Worm (Caenorhabditis elegans): ENCODE results near the gene ZK418.2.

The ZK418.2 gene

DNA sequence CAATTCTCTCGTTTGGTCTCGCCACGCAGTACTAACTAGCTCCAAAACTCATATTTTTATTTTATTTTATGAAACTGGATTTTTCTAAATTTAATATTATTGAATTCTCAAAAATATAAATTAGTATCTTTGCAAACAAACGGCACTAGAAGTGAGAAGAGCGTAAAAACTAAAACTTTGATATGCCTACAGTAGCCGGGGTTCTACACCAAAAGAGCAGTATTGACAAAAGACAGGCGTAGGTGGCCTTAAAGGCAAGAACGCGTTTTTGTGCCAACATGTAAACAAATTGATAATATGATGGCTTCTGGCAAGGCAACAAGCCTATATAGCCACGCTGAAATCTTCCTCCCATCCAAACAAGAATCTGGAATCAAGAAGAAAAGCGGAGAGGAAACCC is 28.6 kb upstream of the ZK418.2 start, which contains the start of gene R01H2.1:
Gene R01H2.1, plus strand, starts transcription at position 301 of the 400 bp plus-strand sequence.
- TF ChIP-seq ceh-6 (GFP tag; optimal IDR thresholded peaks at IDR 0.05) (no peak), ttx-3 (tag; optimal IDR thresholded peaks at IDR 0.05) (no peak), elt-2 (tag; optimal IDR thresholded peaks at IDR 0.05) (no peak), T23F11.4 (GFP tag; optimal IDR thresholded peaks at IDR 0.05) (no peak), unc-86 (tag; optimal IDR thresholded peaks at IDR 0.05) (no peak), dve-1 (tag; optimal IDR thresholded peaks at IDR 0.05) (no peak), lim-6 (tag; optimal IDR thresholded peaks at IDR 0.05) (no peak), eyg-1 (tag; optimal IDR thresholded peaks at IDR 0.05) (no peak), ceh-34 (tag; optimal IDR thresholded peaks at IDR 0.05) (no peak), unc-55 (GFP tag; optimal IDR thresholded peaks at IDR 0.05) (no peak), ceh-24 (tag; optimal IDR thresholded peaks at IDR 0.05) (no peak), nfya-1 (tag; optimal IDR thresholded peaks at IDR 0.05) (no peak), npax-4 (tag; optimal IDR thresholded peaks at IDR 0.05) (no peak), ets-4 (tag; optimal IDR thresholded peaks at IDR 0.05) (no peak), nhr-11 (tag; optimal IDR thresholded peaks at IDR 0.05) (no peak), ref-2 (tag; optimal IDR thresholded peaks at IDR 0.05) (no peak)

DNA sequence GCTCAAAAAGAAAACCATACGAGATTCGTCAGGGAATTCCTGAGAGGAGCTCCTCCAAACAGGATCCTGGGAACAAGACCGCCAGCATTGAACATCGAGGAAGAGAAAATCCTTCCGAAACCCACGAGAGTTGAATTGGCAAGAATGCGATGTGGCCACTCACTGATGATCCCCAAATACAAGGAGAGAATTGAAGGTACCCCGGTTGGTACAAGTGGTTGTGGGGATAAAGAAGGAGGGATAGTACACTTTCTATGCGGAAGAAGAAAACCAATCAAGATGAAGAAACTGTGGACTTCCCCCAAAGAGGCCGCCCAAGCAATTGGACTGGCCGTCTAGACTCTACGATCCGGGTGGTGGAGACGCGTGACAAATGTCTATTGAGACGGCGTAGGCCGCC is 28.1 kb upstream of the ZK418.2 start:
- TF ChIP-seq pat-9 (tag; optimal IDR thresholded peaks at IDR 0.05) (no peak), tbx-2 (tag; optimal IDR thresholded peaks at IDR 0.05) (no peak), ceh-24 (tag; optimal IDR thresholded peaks at IDR 0.05) (no peak), ceh-22 (tag; optimal IDR thresholded peaks at IDR 0.05) (no peak), ceh-14 (tag; optimal IDR thresholded peaks at IDR 0.05) (no peak), sox-2 (GFP tag; IDR thresholded peaks at IDR 0.05) (no peak), Y22D7AL.16 (tag; optimal IDR thresholded peaks at IDR 0.05) (no peak), ceh-18 (tag; optimal IDR thresholded peaks at IDR 0.05) (no peak), K02D7.2 (tag; optimal IDR thresholded peaks at IDR 0.05) (no peak), hlh-6 (tag; optimal IDR thresholded peaks at IDR 0.05) (no peak), elt-4 (tag; optimal IDR thresholded peaks at IDR 0.05) (no peak), pros-1 (tag; optimal IDR thresholded peaks at IDR 0.05) (no peak), K09A11.1 (tag; optimal IDR thresholded peaks at IDR 0.05; ENCODE audit: insufficient read depth) (no peak), nhr-232 (tag; optimal IDR thresholded peaks at IDR 0.05) (no peak), pha-4 (tag; optimal IDR thresholded peaks at IDR 0.05) (no peak), unc-86 (tag; optimal IDR thresholded peaks at IDR 0.05) (no peak)

DNA sequence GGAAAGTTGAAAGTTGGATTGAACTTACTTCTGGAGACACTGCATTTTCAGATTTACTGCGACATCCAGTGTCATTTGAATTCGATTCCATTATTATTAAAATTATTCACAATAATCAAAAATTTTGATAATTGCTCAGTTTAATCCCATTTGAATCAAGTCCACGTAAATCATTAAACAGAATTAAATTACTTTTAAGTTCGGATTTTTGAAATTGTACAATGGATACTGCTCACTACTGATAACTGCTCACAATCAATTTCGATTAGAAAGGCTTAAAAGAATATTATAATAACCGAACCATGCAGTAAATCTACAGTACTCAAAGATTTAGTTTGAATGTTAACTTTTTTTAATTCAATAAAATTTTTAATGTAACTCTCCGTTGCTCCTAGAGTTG is 27.0 kb upstream of the ZK418.2 start, which contains the start of gene R01H2.4:
Gene R01H2.4, minus strand, starts transcription at position 101 of the 400 bp plus-strand sequence.
- TF ChIP-seq lin-11 (tag; optimal IDR thresholded peaks at IDR 0.05) (no peak), ama-1 (optimal IDR thresholded peaks at IDR 0.05) (no peak), dmd-4 (tag; optimal IDR thresholded peaks at IDR 0.05; ENCODE audit: borderline replicate concordance) (no peak), unc-86 (tag; optimal IDR thresholded peaks at IDR 0.05) (no peak), pag-3 (tag; optimal IDR thresholded peaks at IDR 0.05; ENCODE audit: borderline replicate concordance) (no peak), ceh-31 (tag; optimal IDR thresholded peaks at IDR 0.05) (no peak), C08G9.2 (tag; optimal IDR thresholded peaks at IDR 0.05) (no peak), tbx-2 (tag; optimal IDR thresholded peaks at IDR 0.05) (no peak), pax-1 (tag; optimal IDR thresholded peaks at IDR 0.05) (no peak)

DNA sequence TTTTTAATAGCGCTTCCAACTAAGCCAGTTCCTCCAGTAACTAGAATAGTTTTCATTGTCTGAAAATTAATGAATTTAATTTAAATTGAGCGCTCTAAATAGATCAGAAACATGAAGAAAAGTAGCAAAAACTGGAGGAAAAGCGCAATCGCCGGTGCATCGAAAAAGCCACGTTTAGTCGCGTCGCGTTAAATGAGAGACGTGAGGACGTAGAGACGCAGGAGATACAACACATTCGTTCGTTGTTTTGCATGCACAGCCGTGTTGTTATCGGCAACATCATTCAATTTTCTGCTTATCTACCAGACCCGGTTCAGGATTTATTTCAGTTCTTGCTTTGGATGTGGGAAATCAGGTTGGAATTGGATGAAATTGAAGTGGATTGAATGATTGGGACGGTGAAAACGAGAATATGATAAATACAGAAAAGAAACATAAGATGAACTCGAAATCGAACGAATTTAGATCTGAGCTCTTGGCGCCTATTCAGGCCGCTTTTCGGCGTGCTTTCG is 23.7 kb upstream of the ZK418.2 start, which contains the start of gene ger-1:
Gene ger-1, minus strand, starts transcription at position 93 of the 512 bp plus-strand sequence.
- TF ChIP-seq nhr-11 (tag; optimal IDR thresholded peaks at IDR 0.05) = no peak
- TF ChIP-seq unc-42 (tag; optimal IDR thresholded peaks at IDR 0.05) = no peak
- no peak for TF ChIP-seq npax-4 (tag; optimal IDR thresholded peaks at IDR 0.05)
- no peak for TF ChIP-seq hlh-6 (tag; optimal IDR thresholded peaks at IDR 0.05)
- TF ChIP-seq unc-3 (GFP tag; conservative IDR thresholded peaks at IDR 0.05) = no peak
- no peak for TF ChIP-seq unc-3 (tag; optimal IDR thresholded peaks at IDR 0.05)
- no peak for TF ChIP-seq ceh-18 (tag; optimal IDR thresholded peaks at IDR 0.05)
- TF ChIP-seq ceh-2 (tag; optimal IDR thresholded peaks at IDR 0.05) = no peak
- no peak for TF ChIP-seq elt-4 (tag; optimal IDR thresholded peaks at IDR 0.05)
- no peak for TF ChIP-seq odd-2 (tag; optimal IDR thresholded peaks at IDR 0.05)
- TF ChIP-seq pha-4 (tag; optimal IDR thresholded peaks at IDR 0.05) = no peak
- no peak for TF ChIP-seq ceh-22 (tag; optimal IDR thresholded peaks at IDR 0.05)
- TF ChIP-seq K09A11.1 (tag; optimal IDR thresholded peaks at IDR 0.05; ENCODE audit: insufficient read depth) = no peak
- no peak for TF ChIP-seq tbx-7 (tag; optimal IDR thresholded peaks at IDR 0.05)
- TF ChIP-seq sox-2 (GFP tag; IDR thresholded peaks at IDR 0.05) = no peak
- no peak for TF ChIP-seq pax-1 (tag; optimal IDR thresholded peaks at IDR 0.05)
- TF ChIP-seq gmeb-2 (tag; optimal IDR thresholded peaks at IDR 0.05) = no peak
- TF ChIP-seq sox-4 (tag; optimal IDR thresholded peaks at IDR 0.05) = no peak
- TF ChIP-seq pag-3 (tag; optimal IDR thresholded peaks at IDR 0.05; ENCODE audit: borderline replicate concordance) = no peak
